Worm (Caenorhabditis elegans) whole organism, L2 larva: Measurements from ENCODE around the gene rpl-16.

Source experiments
- C34F6.9 ChIP-seq: fragments of 150-350 bp; optimal IDR thresholded peaks from 2 replicates; lab custom pipeline; 2014; ENCODE audit warnings: missing biosample characterization, missing genetic modification characterization
- F13H6.1 ChIP-seq: sonication (generic microtip); optimal IDR thresholded peaks from 2 replicates; lab custom pipeline; 2016; ENCODE audit warnings: missing genetic modification characterization, missing compliant biosample characterization
- R02D3.7 ChIP-seq: fragments of 150-350 bp; optimal IDR thresholded peaks from 2 replicates; lab custom pipeline; 2014; ENCODE audit warnings: missing biosample characterization, missing genetic modification characterization
- Y55F3AM.14 ChIP-seq: fragments of 200-800 bp; sonication (Bioruptor generic); optimal IDR thresholded peaks from 2 replicates; lab custom pipeline; 2018; ENCODE audit warnings: mild to moderate bottlenecking, missing genetic modification characterization, missing compliant biosample characterization
- ZK546.5 ChIP-seq: sonication (generic microtip); optimal IDR thresholded peaks from 2 replicates; lab custom pipeline; 2017; ENCODE audit warnings: missing biosample characterization, missing genetic modification characterization
- alr-1 ChIP-seq: fragments of 150-350 bp; optimal IDR thresholded peaks from 2 replicates; lab custom pipeline; 2014; ENCODE audit warnings: missing biosample characterization, missing genetic modification characterization
- aly-2 ChIP-seq: fragments of 150-350 bp; optimal IDR thresholded peaks from 2 replicates; lab custom pipeline; 2014; ENCODE audit warnings: missing biosample characterization, missing genetic modification characterization
- ama-1 ChIP-seq: fragments of 150-350 bp; optimal IDR thresholded peaks from 2 replicates; lab custom pipeline; 2018; ENCODE audit warnings: inconsistent platforms
- blmp-1 ChIP-seq: sonication (generic microtip); optimal IDR thresholded peaks from 2 replicates; lab custom pipeline; 2017; ENCODE audit warnings: missing genetic modification characterization, mild to moderate bottlenecking, missing compliant biosample characterization, antibody characterized with exemption, moderate library complexity; ENCODE audit not compliant: insufficient read depth
- ceh-16 ChIP-seq: fragments of 150-350 bp; optimal IDR thresholded peaks from 2 replicates; lab custom pipeline; 2014; ENCODE audit warnings: missing biosample characterization, missing genetic modification characterization
- ceh-82 ChIP-seq: fragments of 150-350 bp; optimal IDR thresholded peaks from 2 replicates; lab custom pipeline; 2014; ENCODE audit warnings: missing biosample characterization, missing genetic modification characterization
- crh-2 ChIP-seq: sonication (generic microtip); optimal IDR thresholded peaks from 2 replicates; lab custom pipeline; 2017; ENCODE audit warnings: missing biosample characterization, missing genetic modification characterization
- egl-27 ChIP-seq: sonication (generic microtip); optimal IDR thresholded peaks from 3 replicates; lab custom pipeline; 2017; ENCODE audit warnings: missing biosample characterization, missing genetic modification reagents, missing genetic modification characterization
- elt-1 ChIP-seq: fragments of 150-350 bp; optimal IDR thresholded peaks from 2 replicates; lab custom pipeline; 2014; ENCODE audit warnings: missing biosample characterization, missing genetic modification characterization
- elt-3 ChIP-seq: sonication (generic microtip); optimal IDR thresholded peaks from 2 replicates; lab custom pipeline; 2017; ENCODE audit warnings: missing biosample characterization, missing genetic modification characterization
- fos-1 ChIP-seq: fragments of 150-350 bp; optimal IDR thresholded peaks from 2 replicates; lab custom pipeline; 2014; ENCODE audit warnings: missing biosample characterization, missing genetic modification characterization
- gmeb-1 ChIP-seq: fragments of 150-350 bp; optimal IDR thresholded peaks from 2 replicates; lab custom pipeline; 2014; ENCODE audit warnings: missing biosample characterization, missing genetic modification characterization
- lin-11 ChIP-seq: fragments of 150-350 bp; sonication (generic microtip); optimal IDR thresholded peaks from 2 replicates; lab custom pipeline; 2014; ENCODE audit warnings: missing biosample characterization, missing genetic modification characterization, inconsistent platforms, mixed read lengths
- lin-13 ChIP-seq: fragments of 150-350 bp; optimal IDR thresholded peaks from 2 replicates; lab custom pipeline; 2014; ENCODE audit warnings: missing biosample characterization, missing genetic modification reagents, missing genetic modification characterization
- lin-39 ChIP-seq: fragments of 150-350 bp; optimal IDR thresholded peaks from 2 replicates; lab custom pipeline; 2014; ENCODE audit warnings: missing biosample characterization, missing genetic modification reagents, missing genetic modification characterization
- lsy-2 ChIP-seq, 2 experiments: fragments of 150-350 bp in 1 of 2; sonication (generic microtip) in 1 of 2; optimal IDR thresholded peaks; 2 replicates each; lab custom pipeline; 2014 to 2017; ENCODE audit warnings: missing biosample characterization in 2 of 2, missing genetic modification characterization in 2 of 2
- mab-5 ChIP-seq: fragments of 150-350 bp; optimal IDR thresholded peaks from 2 replicates; lab custom pipeline; 2014; ENCODE audit warnings: missing biosample characterization, missing genetic modification characterization
- mbf-1 ChIP-seq: sonication (generic microtip); optimal IDR thresholded peaks from 2 replicates; lab custom pipeline; 2017; ENCODE audit warnings: missing biosample characterization, missing genetic modification characterization
- mdl-1 ChIP-seq, 2 experiments: fragments of 150-350 bp in 1 of 2; sonication (generic microtip) in 1 of 2; optimal IDR thresholded peaks; 2 replicates each; lab custom pipeline; 2017; ENCODE audit warnings: missing biosample characterization in 2 of 2, missing genetic modification characterization in 2 of 2
- nhr-10 ChIP-seq: sonication (generic microtip); optimal IDR thresholded peaks from 2 replicates; lab custom pipeline; 2017; ENCODE audit warnings: missing biosample characterization, missing genetic modification characterization
- nhr-11 ChIP-seq: fragments of 150-350 bp; optimal IDR thresholded peaks from 2 replicates; lab custom pipeline; 2014; ENCODE audit warnings: missing biosample characterization, missing genetic modification characterization
- nhr-12 ChIP-seq: fragments of 150-350 bp; optimal IDR thresholded peaks from 2 replicates; lab custom pipeline; 2014; ENCODE audit warnings: missing biosample characterization, missing genetic modification characterization
- nhr-129 ChIP-seq: fragments of 150-350 bp; optimal IDR thresholded peaks from 2 replicates; lab custom pipeline; 2014; ENCODE audit warnings: missing biosample characterization, missing genetic modification characterization
- nhr-21 ChIP-seq: fragments of 150-350 bp; optimal IDR thresholded peaks from 2 replicates; lab custom pipeline; 2014; ENCODE audit warnings: missing biosample characterization, missing genetic modification characterization
- nhr-23 ChIP-seq: fragments of 150-350 bp; optimal IDR thresholded peaks from 2 replicates; lab custom pipeline; 2014; ENCODE audit warnings: missing biosample characterization, missing genetic modification reagents, missing genetic modification characterization
- nhr-25 ChIP-seq: fragments of 150-350 bp; sonication (generic microtip); optimal IDR thresholded peaks from 3 replicates; lab custom pipeline; 2014; ENCODE audit warnings: missing biosample characterization, missing genetic modification characterization
- nhr-6 ChIP-seq: fragments of 150-350 bp; optimal IDR thresholded peaks from 2 replicates; lab custom pipeline; 2014; ENCODE audit warnings: missing biosample characterization, missing genetic modification characterization
- peb-1 ChIP-seq: fragments of 150-350 bp; optimal IDR thresholded peaks from 2 replicates; lab custom pipeline; 2014; ENCODE audit warnings: missing biosample characterization, missing genetic modification characterization
- sem-4 ChIP-seq: fragments of 150-350 bp; optimal IDR thresholded peaks from 2 replicates; lab custom pipeline; 2014; ENCODE audit warnings: missing biosample characterization, missing genetic modification reagents, missing genetic modification characterization
- skn-1 ChIP-seq: sonication (generic microtip); optimal IDR thresholded peaks from 2 replicates; lab custom pipeline; 2017; ENCODE audit warnings: missing biosample characterization, missing genetic modification characterization
- sma-3 ChIP-seq: sonication (generic microtip); optimal IDR thresholded peaks from 2 replicates; lab custom pipeline; 2016; ENCODE audit warnings: missing genetic modification reagents, missing genetic modification characterization, missing compliant biosample characterization
- sma-9 ChIP-seq, 2 experiments: fragments of 150-350 bp in 1 of 2; sonication (generic microtip) in 1 of 2; optimal IDR thresholded peaks; 2 replicates each; lab custom pipeline; 2014 to 2016; ENCODE audit warnings: missing genetic modification characterization in 2 of 2, mild to moderate bottlenecking in 1 of 2, missing biosample characterization in 1 of 2, missing compliant biosample characterization in 1 of 2, missing genetic modification reagents in 1 of 2, moderate library complexity in 1 of 2
- unc-39 ChIP-seq: fragments of 150-350 bp; optimal IDR thresholded peaks from 2 replicates; lab custom pipeline; 2014; ENCODE audit warnings: missing biosample characterization, missing genetic modification characterization
- unc-55 ChIP-seq: fragments of 150-350 bp; sonication (generic microtip); optimal IDR thresholded peaks from 3 replicates; lab custom pipeline; 2014; ENCODE audit warnings: missing biosample characterization, missing genetic modification reagents, missing genetic modification characterization
- unc-62 ChIP-seq: fragments of 150-350 bp; optimal IDR thresholded peaks from 2 replicates; lab custom pipeline; 2014; ENCODE audit warnings: missing biosample characterization, missing genetic modification reagents, missing genetic modification characterization
- zag-1 ChIP-seq: fragments of 150-350 bp; optimal IDR thresholded peaks from 2 replicates; lab custom pipeline; 2014; ENCODE audit warnings: missing biosample characterization, missing genetic modification characterization
- ztf-1 ChIP-seq: fragments of 200-800 bp; sonication (Bioruptor generic); conservative IDR thresholded peaks from 2 replicates; pipeline ENCODE4 v1.3.6; 2022; ENCODE audit warnings: missing genetic modification characterization, missing compliant biosample characterization
- ztf-11 ChIP-seq: sonication (generic microtip); optimal IDR thresholded peaks from 2 replicates; lab custom pipeline; 2017; ENCODE audit warnings: missing biosample characterization, missing genetic modification characterization
- ztf-4 ChIP-seq: fragments of 150-350 bp; optimal IDR thresholded peaks from 2 replicates; lab custom pipeline; 2014; ENCODE audit warnings: missing biosample characterization, missing genetic modification characterization

rpl-16 gene

ce11 chrIII:3511808-3512207, 8.4 kb upstream of the rpl-16 start:
- TF ChIP-seq C34F6.9 (tag; lab: Kevin White, UChicago): no peak

ce11 chrIII:3509908-3510307, 6.5 kb upstream of the rpl-16 start, which contains the start of the genes M01F1.4 and mrpl-35:
M01F1.4 (minus strand) TSS chrIII:3510033.
mrpl-35 (plus strand) TSS chrIII:3510237.
- TF ChIP-seq Y55F3AM.14 (no peak), gmeb-1 (tag; lab: Kevin White, UChicago) (peak; percentile 2), unc-55 (peak; percentile 66), mab-5 (tag; lab: Kevin White, UChicago) (no peak), fos-1 (tag; lab: Kevin White, UChicago) (peak; percentile 34), egl-27 (tag; lab: Kevin White, UChicago) (no peak), nhr-12 (tag; lab: Kevin White, UChicago) (no peak), mdl-1 (tag; optimal IDR thresholded peaks at IDR 0.05; lab: Kevin White, UChicago) (no peak), zag-1 (no peak), nhr-10 (no peak), elt-3 (tag; lab: Kevin White, UChicago) (no peak), unc-62 (GFP tag; lab: Kevin White, UChicago) (no peak), nhr-11 (tag; lab: Kevin White, UChicago) (no peak), peb-1 (no peak), F13H6.1 (tag; lab: Kevin White, UChicago) (peak; percentile 21), nhr-23 (tag; lab: Kevin White, UChicago) (no peak), C34F6.9 (tag; lab: Kevin White, UChicago) (peak; percentile 89), sem-4 (tag; lab: Kevin White, UChicago) (no peak), nhr-129 (tag; lab: Kevin White, UChicago) (peak; percentile 11), blmp-1 (tag; lab: Kevin White, UChicago) (no peak), elt-1 (tag; lab: Kevin White, UChicago) (no peak), nhr-25 (no peak), crh-2 (tag; lab: Kevin White, UChicago) (peak; percentile 56), mbf-1 (tag; lab: Kevin White, UChicago) (no peak), ceh-82 (tag; lab: Kevin White, UChicago) (no peak), sma-9 (GFP tag; optimal IDR thresholded peaks at IDR 0.05; lab: Kevin White, UChicago) (peak; percentile 4), sma-9 (tag; optimal IDR thresholded peaks at IDR 0.05; lab: Kevin White, UChicago) (no peak), ceh-16 (tag; lab: Kevin White, UChicago) (no peak), lin-39 (no peak), lsy-2 (tag; optimal IDR thresholded peaks at IDR 0.05; lab: Kevin White, UChicago) (peak; percentile 85 to 98), ama-1 (lab: Kevin White, UChicago) (no peak), lin-13 (peak; percentile 49), lin-11 (tag; lab: Kevin White, UChicago) (no peak), aly-2 (tag; lab: Kevin White, UChicago) (no peak), alr-1 (tag; lab: Kevin White, UChicago) (no peak), nhr-6 (tag; lab: Kevin White, UChicago) (no peak), ZK546.5 (tag; lab: Kevin White, UChicago) (no peak), sma-3 (no peak)
- TF ChIP-seq, all 48 proteins: peak for 10

ce11 chrIII:3505051-3505548, 1.7 kb upstream of the rpl-16 start, which contains the start of gene lias-1:
lias-1 (minus strand) TSS chrIII:3505101.
- no peak for TF ChIP-seq elt-1 (tag; lab: Kevin White, UChicago)
- no peak for TF ChIP-seq nhr-12 (tag; lab: Kevin White, UChicago)
- no peak for TF ChIP-seq ceh-82 (tag; lab: Kevin White, UChicago)
- TF ChIP-seq ztf-1: no peak
- TF ChIP-seq crh-2 (tag; lab: Kevin White, UChicago): peak; percentile 88
- TF ChIP-seq nhr-10: no peak
- TF ChIP-seq ztf-4 (tag; lab: Kevin White, UChicago): peak; percentile 40
- TF ChIP-seq nhr-11 (tag; lab: Kevin White, UChicago): no peak
- peak; percentile 93 for TF ChIP-seq unc-55
- TF ChIP-seq nhr-129 (tag; lab: Kevin White, UChicago): peak; percentile 91
- TF ChIP-seq alr-1 (tag; lab: Kevin White, UChicago): no peak
- TF ChIP-seq lin-39: no peak
- TF ChIP-seq ztf-11 (tag; lab: Kevin White, UChicago): no peak
- TF ChIP-seq nhr-25: peak; percentile 86
- no peak for TF ChIP-seq nhr-23 (tag; lab: Kevin White, UChicago)
- no peak for TF ChIP-seq aly-2 (tag; lab: Kevin White, UChicago)
- peak; percentile 85 for TF ChIP-seq lin-13
- TF ChIP-seq blmp-1 (tag; lab: Kevin White, UChicago): peak; percentile 75
- TF ChIP-seq R02D3.7: no peak
- no peak for TF ChIP-seq skn-1 (tag; lab: Kevin White, UChicago)
- peak; percentile 29 for TF ChIP-seq zag-1
- TF ChIP-seq fos-1 (tag; lab: Kevin White, UChicago): peak; percentile 76
- no peak for TF ChIP-seq unc-62 (GFP tag; lab: Kevin White, UChicago)
- TF ChIP-seq sma-3: peak; percentile 64
- peak; percentile 79 for TF ChIP-seq gmeb-1 (tag; lab: Kevin White, UChicago)
- TF ChIP-seq nhr-21 (tag; lab: Kevin White, UChicago): peak; percentile 71
- peak in 1 of 2 experiments; percentile 21 for TF ChIP-seq mdl-1 (tag; optimal IDR thresholded peaks at IDR 0.05; lab: Kevin White, UChicago)
- TF ChIP-seq elt-3 (tag; lab: Kevin White, UChicago): no peak
- peak; percentile 91 to 98 for TF ChIP-seq lsy-2 (tag; optimal IDR thresholded peaks at IDR 0.05; lab: Kevin White, UChicago)
- no peak for TF ChIP-seq unc-39 (tag; lab: Kevin White, UChicago)
- peak; percentile 23 for TF ChIP-seq mab-5 (tag; lab: Kevin White, UChicago)
- TF ChIP-seq sma-9 (GFP tag; optimal IDR thresholded peaks at IDR 0.05; lab: Kevin White, UChicago): peak; percentile 55
- no peak for TF ChIP-seq sma-9 (tag; optimal IDR thresholded peaks at IDR 0.05; lab: Kevin White, UChicago)
- TF ChIP-seq peb-1: no peak
- peak; percentile 69 for TF ChIP-seq lin-11 (tag; lab: Kevin White, UChicago)
- no peak for TF ChIP-seq mbf-1 (tag; lab: Kevin White, UChicago)
